Fruit fly (Drosophila melanogaster): ENCODE data around the gene CG5916.

CG5916 gene

DNA sequence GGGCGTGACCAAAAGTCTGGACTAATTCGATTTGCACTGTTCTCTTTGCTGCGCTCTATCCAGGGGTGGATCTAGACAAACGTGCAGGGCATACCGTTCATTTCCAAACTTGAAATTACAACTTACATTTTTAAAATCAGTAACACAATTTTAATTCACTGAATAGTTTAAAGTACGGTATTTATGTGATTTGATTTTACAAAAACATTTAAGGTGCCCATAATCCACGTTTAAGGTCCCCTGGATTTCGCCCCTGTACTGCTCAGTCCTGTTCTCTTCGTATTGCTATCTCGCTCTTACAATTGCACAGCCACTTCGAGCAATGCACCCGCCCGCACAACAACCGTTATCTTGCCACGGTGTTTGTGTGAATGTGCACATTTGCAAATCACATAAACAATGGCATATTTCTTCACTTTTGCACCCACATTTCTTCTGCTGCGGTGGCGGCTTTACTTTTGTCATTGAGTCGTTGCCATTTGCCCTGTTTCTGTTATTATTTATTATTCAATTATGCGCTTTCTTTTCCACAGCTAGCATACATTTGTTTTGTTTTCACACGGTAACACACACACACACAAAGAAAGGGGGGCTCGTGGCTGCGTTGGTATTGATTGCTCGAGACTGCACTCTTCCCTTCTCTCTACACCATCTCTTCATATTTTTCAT, 49.0 kb upstream of the CG5916 start (continued):
- TF ChIP-seq CG8924 (tag; optimal IDR thresholded peaks at IDR 0.05) (peak; percentile 78), kni (GFP tag; optimal IDR thresholded peaks at IDR 0.05) (no peak), Tbp (GFP tag; optimal IDR thresholded peaks at IDR 0.05) (no peak), dimm (GFP tag; IDR thresholded peaks at IDR 0.05) (peak; percentile 56), Optix (GFP tag; IDR thresholded peaks at IDR 0.05) (peak; percentile 76), fd96Cb (tag; optimal IDR thresholded peaks at IDR 0.05) (peak; percentile 93), fu2 (GFP tag; optimal IDR thresholded peaks at IDR 0.05) (peak; percentile 13), NC2α (GFP tag; optimal IDR thresholded peaks at IDR 0.05) (peak; percentile 64), Fer2 (tag; optimal IDR thresholded peaks at IDR 0.05) (peak; percentile 30), grn (GFP tag; optimal IDR thresholded peaks at IDR 0.05) (peak; percentile 5), fru (optimal IDR thresholded peaks at IDR 0.05) (no peak), onecut (GFP tag; IDR thresholded peaks at IDR 0.05) (peak; percentile 50), CG17829 (tag; optimal IDR thresholded peaks at IDR 0.05) (peak; percentile 89), ato (GFP tag; IDR thresholded peaks at IDR 0.05; ENCODE audit: partially characterized antibody) (no peak), CG3407 (GFP tag; optimal IDR thresholded peaks at IDR 0.05) (peak; percentile 56), CG2875 (GFP tag; optimal IDR thresholded peaks at IDR 0.05) (peak; percentile 66), CG16863 (GFP tag; optimal IDR thresholded peaks at IDR 0.05) (peak; percentile 75), sima (GFP tag; optimal IDR thresholded peaks at IDR 0.05) (no peak), slou (GFP tag; optimal IDR thresholded peaks at IDR 0.05) (no peak), CG11456 (GFP tag; IDR thresholded peaks at IDR 0.05) (peak; percentile 56; the same call in 1 of the 3 replicates), CG17328 (GFP tag; IDR thresholded peaks at IDR 0.05) (peak; percentile 70), CG7556 (GFP tag; optimal IDR thresholded peaks at IDR 0.05) (peak; percentile 53), CG10431 (GFP tag; optimal IDR thresholded peaks at IDR 0.05) (no peak), ase (GFP tag; IDR thresholded peaks at IDR 0.05) (peak; percentile 65; the same call in 2 of the 3 replicates), CG7372 (GFP tag; IDR thresholded peaks at IDR 0.05) (peak; percentile 53; the same call in 1 of the 2 replicates), ERR (GFP tag; optimal IDR thresholded peaks at IDR 0.05) (peak; percentile 32), CG11504 (tag; optimal IDR thresholded peaks at IDR 0.05) (peak; percentile 86), CG2120 (GFP tag; optimal IDR thresholded peaks at IDR 0.05) (peak; percentile 47), Bdp1 (GFP tag; optimal IDR thresholded peaks at IDR 0.05) (peak; percentile 58), Mrtf (GFP tag; IDR thresholded peaks at IDR 0.05) (peak; percentile 59; the same call in 2 of the 3 replicates), sr (GFP tag; IDR thresholded peaks at IDR 0.05) (no peak), Oli (tag; optimal IDR thresholded peaks at IDR 0.05) (peak; percentile 77), zen (tag; optimal IDR thresholded peaks at IDR 0.05) (peak; percentile 95), Nf-YC (tag; optimal IDR thresholded peaks at IDR 0.05) (no peak), zfh1 (GFP tag; IDR thresholded peaks at IDR 0.05) (peak; percentile 90), Lhr (GFP tag; optimal IDR thresholded peaks at IDR 0.05) (no peak), CG3065 (GFP tag; optimal IDR thresholded peaks at IDR 0.05) (no peak), CG12104 (GFP tag; optimal IDR thresholded peaks at IDR 0.05) (peak; percentile 27), Doc3 (GFP tag; IDR thresholded peaks at IDR 0.05; ENCODE audit: partially characterized antibody) (no peak), dmrt11E (tag; optimal IDR thresholded peaks at IDR 0.05) (peak; percentile 94), chn (GFP tag; optimal IDR thresholded peaks at IDR 0.05) (peak; percentile 76), Dip2 (GFP tag; IDR thresholded peaks at IDR 0.05) (no peak), CG6654 (GFP tag; optimal IDR thresholded peaks at IDR 0.05) (peak; percentile 35), CG10462 (GFP tag; optimal IDR thresholded peaks at IDR 0.05) (peak; percentile 60), Opbp (GFP tag; IDR thresholded peaks at IDR 0.05; ENCODE audit: partially characterized antibody) (peak; percentile 62; the same call in 2 of the 3 replicates), Ets97D (GFP tag; optimal IDR thresholded peaks at IDR 0.05) (peak; percentile 44), grau (tag; optimal IDR thresholded peaks at IDR 0.05) (peak; percentile 73), gcm2 (GFP tag; optimal IDR thresholded peaks at IDR 0.05) (no peak), CG1792 (GFP tag; optimal IDR thresholded peaks at IDR 0.05) (peak; percentile 50), CG15479 (GFP tag; optimal IDR thresholded peaks at IDR 0.05) (peak; percentile 93), Atf-2 (GFP tag; optimal IDR thresholded peaks at IDR 0.05) (peak; percentile 66)
